Fruit fly (Drosophila melanogaster) whole organism, adult: ENCODE data around the gene Srg1.
A peak's percentile ranks its signal among the peaks of the same experiment; 100 is the strongest.

Experiments
- CG11617 ChIP-seq: fragments of 200-800 bp; sonication (Bioruptor generic); optimal IDR thresholded peaks from 2 replicates; lab custom pipeline; 2017; ENCODE audit warnings: mild to moderate bottlenecking, missing biosample characterization, missing genetic modification reagents, missing genetic modification characterization
- CG12768 ChIP-seq: fragments of 200-800 bp; sonication (Bioruptor generic); optimal IDR thresholded peaks from 2 replicates; lab custom pipeline; 2017; ENCODE audit warnings: missing biosample characterization, missing genetic modification characterization, mild to moderate bottlenecking, moderate library complexity, missing genetic modification reagents
- CG14711 ChIP-seq: fragments of 200-800 bp; sonication (Bioruptor generic); optimal IDR thresholded peaks from 2 replicates; lab custom pipeline; 2018; ENCODE audit warnings: missing biosample characterization, mild to moderate bottlenecking, missing genetic modification characterization, moderate library complexity
- CG1620 ChIP-seq: fragments of 200-800 bp; sonication (Bioruptor generic); optimal IDR thresholded peaks from 2 replicates; lab custom pipeline; 2016; ENCODE audit warnings: missing biosample characterization, missing genetic modification characterization
- CG33017 ChIP-seq: fragments of 200-800 bp; sonication (Bioruptor generic); optimal IDR thresholded peaks from 2 replicates; lab custom pipeline; 2018; ENCODE audit warnings: missing biosample characterization, mild to moderate bottlenecking, missing genetic modification characterization, moderate library complexity
- CG5204 ChIP-seq: fragments of 200-800 bp; sonication (Bioruptor generic); optimal IDR thresholded peaks from 2 replicates; lab custom pipeline; 2016; ENCODE audit warnings: missing biosample characterization, missing genetic modification characterization
- CG7045 ChIP-seq: fragments of 200-800 bp; sonication (Bioruptor generic); optimal IDR thresholded peaks from 2 replicates; lab custom pipeline; 2017; ENCODE audit warnings: missing biosample characterization, mild to moderate bottlenecking, missing genetic modification characterization
- CG7101 ChIP-seq: fragments of 200-800 bp; sonication (Bioruptor generic); optimal IDR thresholded peaks from 2 replicates; lab custom pipeline; 2018; ENCODE audit warnings: missing biosample characterization, mild to moderate bottlenecking, missing genetic modification characterization, moderate library complexity
- Clk ChIP-seq: fragments of 200-800 bp; sonication (Bioruptor generic); optimal IDR thresholded peaks from 2 replicates; lab custom pipeline; 2017; ENCODE audit warnings: missing biosample characterization, missing genetic modification characterization
- Crg-1 ChIP-seq: fragments of 200-800 bp; sonication (Bioruptor generic); optimal IDR thresholded peaks from 2 replicates; lab custom pipeline; 2016; ENCODE audit warnings: missing biosample characterization, missing genetic modification characterization
- Hr96 ChIP-seq: fragments of 200-800 bp; sonication (Bioruptor generic); optimal IDR thresholded peaks from 2 replicates; lab custom pipeline; 2016; ENCODE audit warnings: missing biosample characterization, missing genetic modification characterization
- Mnt ChIP-seq: fragments of 200-800 bp; sonication (Bioruptor generic); optimal IDR thresholded peaks from 2 replicates; lab custom pipeline; 2016; ENCODE audit warnings: missing biosample characterization, mild to moderate bottlenecking, missing genetic modification characterization
- bab1 ChIP-seq: fragments of 200-800 bp; sonication (Bioruptor generic); optimal IDR thresholded peaks from 3 replicates; lab custom pipeline; 2019; ENCODE audit warnings: missing biosample characterization, mild to moderate bottlenecking, missing genetic modification characterization, moderate library complexity
- cic ChIP-seq: fragments of 200-800 bp; sonication (Bioruptor generic); optimal IDR thresholded peaks from 2 replicates; lab custom pipeline; 2017; ENCODE audit warnings: missing biosample characterization, mild to moderate bottlenecking, missing genetic modification characterization, moderate library complexity
- cnc ChIP-seq, 2 experiments: fragments of >200 bp; optimal IDR thresholded peaks; 2 replicates each; lab custom pipeline; 2017
- kay ChIP-seq: fragments of 200-800 bp; sonication (Bioruptor generic); peaks from one replicate; lab custom pipeline; 2016; ENCODE audit warnings: missing biosample characterization, missing genetic modification characterization, borderline replicate concordance
- ovo ChIP-seq: fragments of 200-800 bp; sonication (Bioruptor generic); optimal IDR thresholded peaks from 2 replicates; lab custom pipeline; 2016; ENCODE audit warnings: missing biosample characterization, missing genetic modification characterization
- pad ChIP-seq: fragments of 200-800 bp; sonication (Bioruptor generic); optimal IDR thresholded peaks from 3 replicates; lab custom pipeline; 2017; ENCODE audit warnings: missing biosample characterization, missing genetic modification characterization, mild to moderate bottlenecking, moderate library complexity, missing genetic modification reagents
- tj ChIP-seq: fragments of 200-800 bp; sonication (Bioruptor generic); optimal IDR thresholded peaks from 3 replicates; lab custom pipeline; 2017; ENCODE audit warnings: missing biosample characterization, mild to moderate bottlenecking, missing genetic modification characterization, moderate library complexity
- toe ChIP-seq: fragments of 200-800 bp; sonication (Bioruptor generic); optimal IDR thresholded peaks from 2 replicates; lab custom pipeline; 2016; ENCODE audit warnings: missing biosample characterization, missing genetic modification characterization

Srg1 gene

dm6 chr3R:24867956-24868355 lies 3.4 kb upstream of the Srg1 start:
- TF ChIP-seq tj (no peak), cnc (optimal IDR thresholded peaks at IDR 0.05; lab: Kevin White, UChicago) (no peak), CG5204 (GFP tag; lab: Kevin White, UChicago) (no peak)

- no peak for TF ChIP-seq CG12768 (GFP tag; lab: Kevin White, UChicago)
- TF ChIP-seq ovo (GFP tag; lab: Kevin White, UChicago), result no peak
- TF ChIP-seq cic (GFP tag; lab: Kevin White, UChicago), result no peak
- no peak for TF ChIP-seq Clk
- TF ChIP-seq kay (GFP tag; lab: Kevin White, UChicago), result no peak
- no peak for TF ChIP-seq CG33017 (tag; lab: Kevin White, UChicago)
- TF ChIP-seq CG14711 (tag; lab: Kevin White, UChicago), result no peak
- no peak for TF ChIP-seq CG7045
- no peak for TF ChIP-seq CG1620
- no peak for TF ChIP-seq tj
- no peak for TF ChIP-seq CG7101 (tag; lab: Kevin White, UChicago)
- no peak for TF ChIP-seq bab1 (GFP tag; lab: Kevin White, UChicago)
Measured at dm6 chr3R:24866976-24867375, 2.4 kb upstream of the Srg1 start.

dm6 chr3R:24863894-24864293 lies 638 bp downstream of the Srg1 start:
- TF ChIP-seq CG1620 (no peak), cic (GFP tag; lab: Kevin White, UChicago) (no peak), kay (GFP tag; lab: Kevin White, UChicago) (no peak), CG33017 (tag; lab: Kevin White, UChicago) (no peak), CG14711 (tag; lab: Kevin White, UChicago) (no peak), tj (no peak), CG12768 (GFP tag; lab: Kevin White, UChicago) (no peak), CG7101 (tag; lab: Kevin White, UChicago) (no peak)

dm6 chr3R:24862574-24863089 lies 1.9 kb downstream of the Srg1 start, which contains the start of gene CG7016:
CG7016 (plus strand) TSS chr3R:24862931.
- TF ChIP-seq CG11617 (GFP tag; lab: Kevin White, UChicago) (no peak), ovo (GFP tag; lab: Kevin White, UChicago) (no peak), cic (GFP tag; lab: Kevin White, UChicago) (no peak), toe (no peak), Mnt (no peak), cnc (optimal IDR thresholded peaks at IDR 0.05; lab: Kevin White, UChicago) (no peak), CG33017 (tag; lab: Kevin White, UChicago) (no peak), CG7101 (tag; lab: Kevin White, UChicago) (no peak), Crg-1 (GFP tag; lab: Kevin White, UChicago) (no peak), CG12768 (GFP tag; lab: Kevin White, UChicago) (no peak), pad (GFP tag; lab: Kevin White, UChicago) (no peak), CG7045 (no peak), tj (no peak), kay (GFP tag; lab: Kevin White, UChicago) (no peak), Hr96 (GFP tag; lab: Kevin White, UChicago) (no peak)

- TF ChIP-seq bab1 (GFP tag; lab: Kevin White, UChicago) (no peak), CG1620 (no peak), CG33017 (tag; lab: Kevin White, UChicago) (no peak), CG5204 (GFP tag; lab: Kevin White, UChicago) (no peak), cic (GFP tag; lab: Kevin White, UChicago) (no peak), Crg-1 (GFP tag; lab: Kevin White, UChicago) (no peak), tj (no peak), toe (no peak), CG7101 (tag; lab: Kevin White, UChicago) (no peak), CG11617 (GFP tag; lab: Kevin White, UChicago) (no peak), Mnt (no peak), CG12768 (GFP tag; lab: Kevin White, UChicago) (no peak), Hr96 (GFP tag; lab: Kevin White, UChicago) (no peak), CG7045 (no peak), CG14711 (tag; lab: Kevin White, UChicago) (no peak), kay (GFP tag; lab: Kevin White, UChicago) (no peak), pad (GFP tag; lab: Kevin White, UChicago) (no peak), ovo (GFP tag; lab: Kevin White, UChicago) (no peak), cnc (optimal IDR thresholded peaks at IDR 0.05; lab: Kevin White, UChicago) (no peak)
Measured at dm6 chr3R:24862065-24862464, 2.5 kb downstream of the Srg1 start, which contains the start of gene CG13640. CG13640 (minus strand) TSS chr3R:24862165.

- peak; percentile 48 for TF ChIP-seq ovo (GFP tag; lab: Kevin White, UChicago)
- no peak for TF ChIP-seq bab1 (GFP tag; lab: Kevin White, UChicago)
- TF ChIP-seq cnc (optimal IDR thresholded peaks at IDR 0.05; lab: Kevin White, UChicago), result peak in 1 of 2 experiments; percentile 42
- no peak for TF ChIP-seq pad (GFP tag; lab: Kevin White, UChicago)
- no peak for TF ChIP-seq CG33017 (tag; lab: Kevin White, UChicago)
Measured at dm6 chr3R:24860316-24860826, 4.2 kb downstream of the Srg1 start, which contains the start of gene CG13639. CG13639 (minus strand) TSS chr3R:24860366.

dm6 chr3R:24859701-24860100 lies 4.8 kb downstream of the Srg1 start, which contains the start of gene ppk22:
ppk22 (minus strand) TSS chr3R:24859801.
- TF ChIP-seq cnc (optimal IDR thresholded peaks at IDR 0.05; lab: Kevin White, UChicago) (no peak), Hr96 (GFP tag; lab: Kevin White, UChicago) (no peak), CG7101 (tag; lab: Kevin White, UChicago) (no peak), CG33017 (tag; lab: Kevin White, UChicago) (no peak), Clk (no peak), bab1 (GFP tag; lab: Kevin White, UChicago) (no peak), CG1620 (no peak), CG7045 (no peak), Crg-1 (GFP tag; lab: Kevin White, UChicago) (no peak), CG11617 (GFP tag; lab: Kevin White, UChicago) (no peak), pad (GFP tag; lab: Kevin White, UChicago) (no peak), toe (no peak), CG12768 (GFP tag; lab: Kevin White, UChicago) (no peak), Mnt (no peak), tj (no peak), cic (GFP tag; lab: Kevin White, UChicago) (no peak), kay (GFP tag; lab: Kevin White, UChicago) (no peak), CG14711 (tag; lab: Kevin White, UChicago) (no peak), CG5204 (GFP tag; lab: Kevin White, UChicago) (no peak), ovo (GFP tag; lab: Kevin White, UChicago) (no peak)
